Worm (Caenorhabditis elegans) whole organism, L2 larva: ENCODE results near the gene srh-20.

Experiments used
- F13H6.1 ChIP-seq: sonication (generic microtip); optimal IDR thresholded peaks from 2 replicates; lab custom pipeline; 2016; ENCODE audit warnings: missing genetic modification characterization, missing compliant biosample characterization
- R02D3.7 ChIP-seq: fragments of 150-350 bp; optimal IDR thresholded peaks from 2 replicates; lab custom pipeline; 2014; ENCODE audit warnings: missing biosample characterization, missing genetic modification characterization
- ZK546.5 ChIP-seq: sonication (generic microtip); optimal IDR thresholded peaks from 2 replicates; lab custom pipeline; 2017; ENCODE audit warnings: missing biosample characterization, missing genetic modification characterization
- alr-1 ChIP-seq: fragments of 150-350 bp; optimal IDR thresholded peaks from 2 replicates; lab custom pipeline; 2014; ENCODE audit warnings: missing biosample characterization, missing genetic modification characterization
- aly-2 ChIP-seq: fragments of 150-350 bp; optimal IDR thresholded peaks from 2 replicates; lab custom pipeline; 2014; ENCODE audit warnings: missing biosample characterization, missing genetic modification characterization
- ceh-16 ChIP-seq: fragments of 150-350 bp; optimal IDR thresholded peaks from 2 replicates; lab custom pipeline; 2014; ENCODE audit warnings: missing biosample characterization, missing genetic modification characterization
- ceh-82 ChIP-seq: fragments of 150-350 bp; optimal IDR thresholded peaks from 2 replicates; lab custom pipeline; 2014; ENCODE audit warnings: missing biosample characterization, missing genetic modification characterization
- dmd-4 ChIP-seq: sonication (generic microtip); optimal IDR thresholded peaks from 2 replicates; lab custom pipeline; 2017; ENCODE audit warnings: missing biosample characterization, missing genetic modification characterization
- egl-27 ChIP-seq: sonication (generic microtip); optimal IDR thresholded peaks from 3 replicates; lab custom pipeline; 2017; ENCODE audit warnings: missing biosample characterization, missing genetic modification reagents, missing genetic modification characterization
- elt-1 ChIP-seq: fragments of 150-350 bp; optimal IDR thresholded peaks from 2 replicates; lab custom pipeline; 2014; ENCODE audit warnings: missing biosample characterization, missing genetic modification characterization
- elt-3 ChIP-seq: sonication (generic microtip); optimal IDR thresholded peaks from 2 replicates; lab custom pipeline; 2017; ENCODE audit warnings: missing biosample characterization, missing genetic modification characterization
- fos-1 ChIP-seq: fragments of 150-350 bp; optimal IDR thresholded peaks from 2 replicates; lab custom pipeline; 2014; ENCODE audit warnings: missing biosample characterization, missing genetic modification characterization
- gmeb-1 ChIP-seq: fragments of 150-350 bp; optimal IDR thresholded peaks from 2 replicates; lab custom pipeline; 2014; ENCODE audit warnings: missing biosample characterization, missing genetic modification characterization
- lin-11 ChIP-seq: fragments of 150-350 bp; sonication (generic microtip); optimal IDR thresholded peaks from 2 replicates; lab custom pipeline; 2014; ENCODE audit warnings: missing biosample characterization, missing genetic modification characterization, inconsistent platforms, mixed read lengths
- lin-13 ChIP-seq: fragments of 150-350 bp; optimal IDR thresholded peaks from 2 replicates; lab custom pipeline; 2014; ENCODE audit warnings: missing biosample characterization, missing genetic modification reagents, missing genetic modification characterization
- lin-39 ChIP-seq: fragments of 150-350 bp; optimal IDR thresholded peaks from 2 replicates; lab custom pipeline; 2014; ENCODE audit warnings: missing biosample characterization, missing genetic modification reagents, missing genetic modification characterization
- mab-5 ChIP-seq: fragments of 150-350 bp; optimal IDR thresholded peaks from 2 replicates; lab custom pipeline; 2014; ENCODE audit warnings: missing biosample characterization, missing genetic modification characterization
- mbf-1 ChIP-seq: sonication (generic microtip); optimal IDR thresholded peaks from 2 replicates; lab custom pipeline; 2017; ENCODE audit warnings: missing biosample characterization, missing genetic modification characterization
- mdl-1 ChIP-seq, 2 experiments: fragments of 150-350 bp in 1 of 2; sonication (generic microtip) in 1 of 2; optimal IDR thresholded peaks; 2 replicates each; lab custom pipeline; 2017; ENCODE audit warnings: missing biosample characterization in 2 of 2, missing genetic modification characterization in 2 of 2
- nhr-10 ChIP-seq: sonication (generic microtip); optimal IDR thresholded peaks from 2 replicates; lab custom pipeline; 2017; ENCODE audit warnings: missing biosample characterization, missing genetic modification characterization
- nhr-12 ChIP-seq: fragments of 150-350 bp; optimal IDR thresholded peaks from 2 replicates; lab custom pipeline; 2014; ENCODE audit warnings: missing biosample characterization, missing genetic modification characterization
- nhr-129 ChIP-seq: fragments of 150-350 bp; optimal IDR thresholded peaks from 2 replicates; lab custom pipeline; 2014; ENCODE audit warnings: missing biosample characterization, missing genetic modification characterization
- nhr-21 ChIP-seq: fragments of 150-350 bp; optimal IDR thresholded peaks from 2 replicates; lab custom pipeline; 2014; ENCODE audit warnings: missing biosample characterization, missing genetic modification characterization
- nhr-237 ChIP-seq: fragments of 150-350 bp; optimal IDR thresholded peaks from 2 replicates; lab custom pipeline; 2014; ENCODE audit warnings: missing biosample characterization, missing genetic modification characterization
- nhr-25 ChIP-seq: fragments of 150-350 bp; sonication (generic microtip); optimal IDR thresholded peaks from 3 replicates; lab custom pipeline; 2014; ENCODE audit warnings: missing biosample characterization, missing genetic modification characterization
- nhr-77 ChIP-seq: fragments of 150-350 bp; optimal IDR thresholded peaks from 2 replicates; lab custom pipeline; 2014; ENCODE audit warnings: missing biosample characterization, missing genetic modification characterization
- peb-1 ChIP-seq: fragments of 150-350 bp; optimal IDR thresholded peaks from 2 replicates; lab custom pipeline; 2014; ENCODE audit warnings: missing biosample characterization, missing genetic modification characterization
- sem-4 ChIP-seq: fragments of 150-350 bp; optimal IDR thresholded peaks from 2 replicates; lab custom pipeline; 2014; ENCODE audit warnings: missing biosample characterization, missing genetic modification reagents, missing genetic modification characterization
- skn-1 ChIP-seq: sonication (generic microtip); optimal IDR thresholded peaks from 2 replicates; lab custom pipeline; 2017; ENCODE audit warnings: missing biosample characterization, missing genetic modification characterization
- sma-3 ChIP-seq: sonication (generic microtip); optimal IDR thresholded peaks from 2 replicates; lab custom pipeline; 2016; ENCODE audit warnings: missing genetic modification reagents, missing genetic modification characterization, missing compliant biosample characterization
- unc-39 ChIP-seq: fragments of 150-350 bp; optimal IDR thresholded peaks from 2 replicates; lab custom pipeline; 2014; ENCODE audit warnings: missing biosample characterization, missing genetic modification characterization
- ztf-1 ChIP-seq: fragments of 200-800 bp; sonication (Bioruptor generic); conservative IDR thresholded peaks from 2 replicates; pipeline ENCODE4 v1.3.6; 2022; ENCODE audit warnings: missing genetic modification characterization, missing compliant biosample characterization
- ztf-11 ChIP-seq: sonication (generic microtip); optimal IDR thresholded peaks from 2 replicates; lab custom pipeline; 2017; ENCODE audit warnings: missing biosample characterization, missing genetic modification characterization
- ztf-4 ChIP-seq: fragments of 150-350 bp; optimal IDR thresholded peaks from 2 replicates; lab custom pipeline; 2014; ENCODE audit warnings: missing biosample characterization, missing genetic modification characterization

The srh-20 gene

ce11 chrV:4948635-4949034, 23.9 kb downstream of the srh-20 start, which contains the start of gene str-209:
str-209 (plus strand) TSS chrV:4948935.
- TF ChIP-seq nhr-10 (no peak), ceh-82 (tag; lab: Kevin White, UChicago) (no peak), ztf-11 (tag; lab: Kevin White, UChicago) (no peak), mab-5 (tag; lab: Kevin White, UChicago) (no peak), gmeb-1 (no peak), dmd-4 (no peak), R02D3.7 (tag; lab: Kevin White, UChicago) (no peak), ztf-1 (GFP tag; lab: Robert Waterston, UW) (no peak), ceh-16 (tag; lab: Kevin White, UChicago) (no peak), skn-1 (tag; lab: Kevin White, UChicago) (no peak), nhr-21 (tag; lab: Kevin White, UChicago) (no peak), nhr-129 (no peak), elt-1 (tag; lab: Kevin White, UChicago) (no peak)

- no peak for TF ChIP-seq sma-3 (GFP tag; lab: Kevin White, UChicago)
- no peak for TF ChIP-seq elt-3
- no peak for TF ChIP-seq lin-39 (tag; lab: Kevin White, UChicago)
- TF ChIP-seq ztf-4 (tag; lab: Kevin White, UChicago), result no peak
- TF ChIP-seq nhr-12, result no peak
- TF ChIP-seq fos-1 (tag; lab: Kevin White, UChicago), result no peak
- TF ChIP-seq ZK546.5 (tag; lab: Kevin White, UChicago), result no peak
Observed at ce11 chrV:4951434-4951833, 26.7 kb downstream of the srh-20 start, which contains the start of gene str-207. str-207 (plus strand) TSS chrV:4951734.

- TF ChIP-seq lin-39 (tag; lab: Kevin White, UChicago), result no peak
- no peak for TF ChIP-seq ztf-1 (GFP tag; lab: Robert Waterston, UW)
- TF ChIP-seq mdl-1 (tag; optimal IDR thresholded peaks at IDR 0.05; lab: Kevin White, UChicago), result no peak
- no peak for TF ChIP-seq nhr-25 (tag; lab: Kevin White, UChicago)
- TF ChIP-seq fos-1 (tag; lab: Kevin White, UChicago), result no peak
- TF ChIP-seq ztf-11 (tag; lab: Kevin White, UChicago), result no peak
- no peak for TF ChIP-seq unc-39 (tag; lab: Kevin White, UChicago)
- TF ChIP-seq alr-1 (tag; lab: Kevin White, UChicago), result no peak
- no peak for TF ChIP-seq mab-5 (tag; lab: Kevin White, UChicago)
- TF ChIP-seq, all 48 proteins: peak for 0
Observed at ce11 chrV:4956529-4956928, 31.8 kb downstream of the srh-20 start, which contains the start of gene str-208. str-208 (plus strand) TSS chrV:4956829.

ce11 chrV:4957619-4958018, 32.9 kb downstream of the srh-20 start:
- TF ChIP-seq ztf-4 (tag; lab: Kevin White, UChicago), result no peak
- TF ChIP-seq egl-27 (tag; lab: Kevin White, UChicago), result no peak
- no peak for TF ChIP-seq sem-4 (tag; lab: Kevin White, UChicago)
- no peak for TF ChIP-seq dmd-4
- no peak for TF ChIP-seq ceh-16 (tag; lab: Kevin White, UChicago)
- no peak for TF ChIP-seq ztf-1 (GFP tag; lab: Robert Waterston, UW)
- no peak for TF ChIP-seq aly-2
- TF ChIP-seq nhr-21 (tag; lab: Kevin White, UChicago), result no peak
- TF ChIP-seq lin-13 (GFP tag; lab: Kevin White, UChicago), result no peak
- no peak for TF ChIP-seq skn-1 (tag; lab: Kevin White, UChicago)
- no peak for TF ChIP-seq elt-1 (tag; lab: Kevin White, UChicago)
- no peak for TF ChIP-seq sma-3 (GFP tag; lab: Kevin White, UChicago)

- TF ChIP-seq sma-3 (GFP tag; lab: Kevin White, UChicago) (no peak), mbf-1 (no peak), nhr-237 (tag; lab: Kevin White, UChicago) (no peak), nhr-25 (tag; lab: Kevin White, UChicago) (no peak), dmd-4 (no peak), lin-11 (tag; lab: Kevin White, UChicago) (no peak), peb-1 (tag; lab: Kevin White, UChicago) (no peak), skn-1 (tag; lab: Kevin White, UChicago) (no peak), nhr-77 (tag; lab: Kevin White, UChicago) (no peak), ztf-4 (tag; lab: Kevin White, UChicago) (no peak), unc-39 (tag; lab: Kevin White, UChicago) (no peak), ztf-1 (GFP tag; lab: Robert Waterston, UW) (no peak), F13H6.1 (tag; lab: Kevin White, UChicago) (no peak), ZK546.5 (tag; lab: Kevin White, UChicago) (no peak), aly-2 (no peak), egl-27 (tag; lab: Kevin White, UChicago) (no peak)
Observed at ce11 chrV:4960686-4961085, 36.0 kb downstream of the srh-20 start.
